Worm (Caenorhabditis elegans) whole organism, L1 larva: Measurements from ENCODE around the gene tmc-2.

Experiments used
- C04F5.9 ChIP-seq: sonication (generic microtip); optimal IDR thresholded peaks from 2 replicates; lab custom pipeline; 2016; ENCODE audit warnings: missing genetic modification characterization, missing compliant biosample characterization
- C16A3.4 ChIP-seq: fragments of 150-350 bp; optimal IDR thresholded peaks from 2 replicates; lab custom pipeline; 2014; ENCODE audit warnings: missing biosample characterization, missing genetic modification characterization
- C34B4.2 ChIP-seq: sonication (generic microtip); optimal IDR thresholded peaks from 2 replicates; lab custom pipeline; 2017; ENCODE audit warnings: mild to moderate bottlenecking, missing genetic modification characterization, missing compliant biosample characterization
- F16B12.6 ChIP-seq: fragments of 150-350 bp; optimal IDR thresholded peaks from 2 replicates; lab custom pipeline; 2014; ENCODE audit warnings: missing biosample characterization, missing genetic modification characterization
- aha-1 ChIP-seq: fragments of 150-350 bp; optimal IDR thresholded peaks from 2 replicates; lab custom pipeline; 2014; ENCODE audit warnings: missing biosample characterization, missing genetic modification characterization
- blmp-1 ChIP-seq: fragments of 150-350 bp; optimal IDR thresholded peaks from 2 replicates; lab custom pipeline; 2014; ENCODE audit warnings: missing biosample characterization, missing genetic modification characterization
- ceh-90 ChIP-seq: sonication (generic microtip); optimal IDR thresholded peaks from 2 replicates; lab custom pipeline; 2016; ENCODE audit warnings: missing genetic modification characterization, missing compliant biosample characterization
- ces-1 ChIP-seq: fragments of 150-350 bp; optimal IDR thresholded peaks from 2 replicates; lab custom pipeline; 2014; ENCODE audit warnings: missing biosample characterization, missing genetic modification reagents, missing genetic modification characterization
- dpl-1 ChIP-seq, 3 experiments: fragments of 150-350 bp in 2 of 3; sonication (generic microtip) in 1 of 3; optimal IDR thresholded peaks; 2 replicates each; lab custom pipeline; 2014 to 2017; ENCODE audit warnings: missing biosample characterization in 3 of 3, missing genetic modification characterization in 3 of 3, missing genetic modification reagents in 3 of 3
- dsc-1 ChIP-seq: sonication (generic microtip); optimal IDR thresholded peaks from 2 replicates; lab custom pipeline; 2016; ENCODE audit warnings: mild to moderate bottlenecking, missing genetic modification characterization, missing compliant biosample characterization
- efl-1 ChIP-seq, 4 experiments: fragments of 150-350 bp; optimal IDR thresholded peaks in 3 of 4; peaks in 1 of 4; 1 replicate in 1 of 4; 2 replicates in 3 of 4; lab custom pipeline; 2014; ENCODE audit warnings: missing biosample characterization in 2 of 4, missing genetic modification characterization in 2 of 4, missing genetic modification reagents in 2 of 4
- egl-13 ChIP-seq: sonication (generic microtip); optimal IDR thresholded peaks from 2 replicates; lab custom pipeline; 2016; ENCODE audit warnings: missing genotype, missing genetic modification reagents, missing genetic modification characterization, missing compliant biosample characterization
- elt-3 ChIP-seq, 6 experiments: fragments of 150-350 bp in 1 of 6; sonication (generic microtip); optimal IDR thresholded peaks; 2 replicates each; lab custom pipeline; 2017 to 2018; ENCODE audit warnings: missing biosample characterization in 6 of 6, missing genetic modification characterization in 6 of 6, inconsistent platforms in 1 of 6
- fkh-4 ChIP-seq: sonication (generic microtip); optimal IDR thresholded peaks from 2 replicates; lab custom pipeline; 2016; ENCODE audit warnings: missing compliant biosample characterization, missing genetic modification characterization, borderline replicate concordance
- fkh-8 ChIP-seq: sonication (generic microtip); optimal IDR thresholded peaks from 2 replicates; lab custom pipeline; 2016; ENCODE audit warnings: mild to moderate bottlenecking, missing genetic modification characterization, missing compliant biosample characterization
- fos-1 ChIP-seq: fragments of 150-350 bp; optimal IDR thresholded peaks from 2 replicates; lab custom pipeline; 2014; ENCODE audit warnings: missing biosample characterization, missing genetic modification characterization
- hpl-2 ChIP-seq: fragments of 150-350 bp; optimal IDR thresholded peaks from 2 replicates; lab custom pipeline; 2014; ENCODE audit warnings: missing biosample characterization, missing genetic modification reagents, missing genetic modification characterization
- irx-1 ChIP-seq: sonication (generic microtip); optimal IDR thresholded peaks from 2 replicates; lab custom pipeline; 2016; ENCODE audit warnings: missing genetic modification characterization, missing compliant biosample characterization
- lin-13 ChIP-seq: fragments of 150-350 bp; optimal IDR thresholded peaks from 2 replicates; lab custom pipeline; 2014; ENCODE audit warnings: missing biosample characterization, missing genetic modification reagents, missing genetic modification characterization
- lin-14 ChIP-seq: fragments of 200-800 bp; sonication (Bioruptor generic); optimal IDR thresholded peaks from 2 replicates; lab custom pipeline; 2018; ENCODE audit warnings: mild to moderate bottlenecking, missing genetic modification characterization, moderate library complexity, missing compliant biosample characterization
- lin-35 ChIP-seq, 2 experiments: fragments of 150-350 bp; optimal IDR thresholded peaks; 2 replicates each; lab custom pipeline; 2014; ENCODE audit warnings: missing biosample characterization in 2 of 2, missing genetic modification characterization in 2 of 2, missing genetic modification reagents in 2 of 2
- lir-3 ChIP-seq: sonication (generic microtip); optimal IDR thresholded peaks from 2 replicates; lab custom pipeline; 2016; ENCODE audit warnings: mild to moderate bottlenecking, missing genetic modification characterization, moderate library complexity, missing compliant biosample characterization; ENCODE audit not compliant: poor library complexity
- nhr-11 ChIP-seq: fragments of 150-350 bp; optimal IDR thresholded peaks from 2 replicates; lab custom pipeline; 2014; ENCODE audit warnings: missing biosample characterization, missing genetic modification characterization
- nhr-20 ChIP-seq: sonication (generic microtip); optimal IDR thresholded peaks from 2 replicates; lab custom pipeline; 2016; ENCODE audit warnings: mild to moderate bottlenecking, missing genetic modification characterization, missing compliant biosample characterization
- nhr-237 ChIP-seq: fragments of 150-350 bp; optimal IDR thresholded peaks from 2 replicates; lab custom pipeline; 2014; ENCODE audit warnings: missing biosample characterization, missing genetic modification characterization
- nhr-28 ChIP-seq: fragments of 150-350 bp; optimal IDR thresholded peaks from 2 replicates; lab custom pipeline; 2014; ENCODE audit warnings: missing biosample characterization, missing genetic modification characterization
- nhr-77 ChIP-seq: fragments of 150-350 bp; optimal IDR thresholded peaks from 2 replicates; lab custom pipeline; 2014; ENCODE audit warnings: missing biosample characterization, missing genetic modification characterization
- nhr-84 ChIP-seq: sonication (generic microtip); optimal IDR thresholded peaks from 2 replicates; lab custom pipeline; 2017; ENCODE audit warnings: missing biosample characterization, missing genetic modification characterization
- nhr-85 ChIP-seq: sonication (generic microtip); peaks from one replicate; lab custom pipeline; 2016; ENCODE audit warnings: missing genetic modification characterization, inconsistent platforms, missing compliant biosample characterization
- nhr-90 ChIP-seq: sonication (generic microtip); optimal IDR thresholded peaks from 2 replicates; lab custom pipeline; 2016; ENCODE audit warnings: mild to moderate bottlenecking, missing genetic modification characterization, missing compliant biosample characterization; ENCODE audit not compliant: poor library complexity
- rnt-1 ChIP-seq: sonication (generic microtip); optimal IDR thresholded peaks from 2 replicates; lab custom pipeline; 2016; ENCODE audit warnings: mild to moderate bottlenecking, missing genetic modification characterization, moderate library complexity, missing compliant biosample characterization
- snu-23 ChIP-seq: sonication (generic microtip); optimal IDR thresholded peaks from 2 replicates; lab custom pipeline; 2016; ENCODE audit warnings: missing genetic modification characterization, missing compliant biosample characterization
- swsn-7 ChIP-seq: sonication (generic microtip); optimal IDR thresholded peaks from 2 replicates; lab custom pipeline; 2016; ENCODE audit warnings: missing genetic modification characterization, missing compliant biosample characterization
- tbx-2 ChIP-seq: sonication (generic microtip); optimal IDR thresholded peaks from 2 replicates; lab custom pipeline; 2016; ENCODE audit warnings: missing genetic modification characterization, missing compliant biosample characterization
- tlp-1 ChIP-seq: fragments of 150-350 bp; optimal IDR thresholded peaks from 2 replicates; lab custom pipeline; 2014; ENCODE audit warnings: missing biosample characterization, missing genetic modification characterization
- unc-30 ChIP-seq: sonication (generic microtip); optimal IDR thresholded peaks from 2 replicates; lab custom pipeline; 2017; ENCODE audit warnings: missing biosample characterization, missing genetic modification characterization
- unc-62 ChIP-seq: fragments of 150-350 bp; optimal IDR thresholded peaks from 2 replicates; lab custom pipeline; 2014; ENCODE audit warnings: missing biosample characterization, missing genetic modification reagents, missing genetic modification characterization
- unc-86 ChIP-seq: sonication (generic microtip); optimal IDR thresholded peaks from 2 replicates; lab custom pipeline; 2016; ENCODE audit warnings: missing genetic modification characterization, missing compliant biosample characterization
- unc-98 ChIP-seq: fragments of 200-800 bp; sonication (Bioruptor generic); IDR thresholded peaks from 2 replicates; pipeline ENCODE4 v1.3.6; 2022; ENCODE audit warnings: missing genetic modification characterization, missing compliant biosample characterization
- zip-4 ChIP-seq: fragments of 200-800 bp; sonication (Bioruptor generic); optimal IDR thresholded peaks from 2 replicates; lab custom pipeline; 2018; ENCODE audit warnings: mild to moderate bottlenecking, missing genetic modification characterization, moderate library complexity, missing compliant biosample characterization

tmc-2 gene

DNA sequence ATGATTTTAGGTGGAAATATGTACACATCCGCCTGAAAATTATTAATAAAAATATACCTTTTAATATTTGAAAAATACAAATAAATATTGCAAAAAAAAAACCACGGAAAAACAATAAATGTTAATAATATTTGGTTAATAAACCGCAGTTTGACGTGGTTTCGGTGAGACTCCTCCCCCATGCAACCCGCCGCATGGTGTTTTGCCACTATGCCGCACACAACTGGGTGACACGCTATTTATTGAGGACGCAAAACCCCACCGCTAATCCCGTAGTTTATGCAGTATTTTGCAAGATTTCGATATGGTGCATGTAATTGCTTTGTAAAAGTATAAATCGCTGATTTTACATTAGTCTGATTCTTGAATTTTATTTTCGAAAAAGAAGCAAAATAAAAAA is 6.9 kb upstream of the tmc-2 start, which contains the start of gene gly-13 (continued):
- TF ChIP-seq fkh-8 (tag; lab: Kevin White, UChicago) (no peak), dpl-1 (GFP tag; optimal IDR thresholded peaks at IDR 0.05; lab: Kevin White, UChicago) (peak in 1 of 3 experiments; percentile 10), ceh-90 (tag; lab: Kevin White, UChicago) (no peak), nhr-20 (tag; lab: Kevin White, UChicago) (peak; percentile 27), tbx-2 (tag; lab: Kevin White, UChicago) (peak; percentile 17), swsn-7 (tag; lab: Kevin White, UChicago) (peak; percentile 33), tlp-1 (tag; lab: Kevin White, UChicago) (no peak), nhr-237 (tag; lab: Kevin White, UChicago) (no peak), snu-23 (peak; percentile 51), dsc-1 (tag; lab: Kevin White, UChicago) (peak; percentile 34), nhr-84 (no peak)

DNA sequence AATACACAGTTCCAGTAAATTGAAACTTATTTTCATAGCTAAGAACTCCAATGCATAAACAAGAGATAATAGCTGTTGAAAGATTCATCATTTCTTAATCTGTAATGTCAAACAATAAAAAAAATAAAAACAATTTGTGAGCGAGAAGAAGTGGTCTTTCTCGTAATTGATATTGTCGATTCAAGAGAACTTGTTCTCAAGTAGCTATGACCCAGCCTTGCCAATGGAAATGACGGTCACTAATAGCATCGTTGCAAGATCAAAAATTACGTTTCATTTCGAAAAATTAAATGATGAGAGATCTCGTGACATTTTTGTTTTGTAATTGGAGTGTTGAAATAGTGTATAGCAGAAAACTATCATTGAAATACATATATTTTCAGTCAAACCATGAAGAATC is 5.7 kb upstream of the tmc-2 start, which contains the start of gene B0416.7:
TSS of gene B0416.7 (minus strand) at position 101 of the 400 bp plus-strand sequence.
- TF ChIP-seq elt-3 (tag; optimal IDR thresholded peaks at IDR 0.05; lab: Kevin White, UChicago) (no peak), zip-4 (GFP tag; lab: Kevin White, UChicago) (no peak), blmp-1 (no peak), lir-3 (tag; lab: Kevin White, UChicago) (no peak), lin-14 (GFP tag; lab: Kevin White, UChicago) (peak; percentile 5), aha-1 (no peak), nhr-85 (tag; lab: Kevin White, UChicago) (peak; percentile 77), dpl-1 (GFP tag; optimal IDR thresholded peaks at IDR 0.05; lab: Kevin White, UChicago) (no peak), fkh-4 (tag; lab: Kevin White, UChicago) (no peak), efl-1 (optimal IDR thresholded peaks at IDR 0.05; lab: Kevin White, UChicago) (no peak), efl-1 (GFP tag; optimal IDR thresholded peaks at IDR 0.05 in 1 of 2; lab: Kevin White, UChicago) (peak in 1 of 2 experiments; percentile 36)

DNA sequence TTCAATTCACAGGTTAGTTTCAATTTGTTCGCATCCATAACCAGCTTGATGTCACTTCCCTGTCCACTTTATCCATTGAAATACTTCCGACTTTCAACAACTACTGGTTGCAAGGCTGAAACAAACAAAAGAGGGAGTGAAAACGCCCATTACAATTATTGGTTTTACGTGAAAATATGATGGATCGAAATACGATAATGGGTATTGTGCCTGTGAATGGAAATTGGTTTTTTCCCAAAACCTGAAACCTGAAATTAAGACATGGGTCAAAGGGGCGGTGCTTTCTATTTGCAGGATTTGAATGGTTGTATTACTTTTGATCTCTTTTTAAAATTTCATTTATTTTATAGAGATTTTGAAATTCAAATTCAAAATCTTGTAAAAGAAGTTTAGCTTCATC is 4.7 kb upstream of the tmc-2 start, which contains the start of gene B0416.2:
TSS of gene B0416.2 (plus strand) at position 301 of the 400 bp plus-strand sequence.
- no peak for TF ChIP-seq nhr-11
- TF ChIP-seq nhr-237 (tag; lab: Kevin White, UChicago): no peak
- TF ChIP-seq unc-30 (tag; lab: Kevin White, UChicago): no peak
- no peak for TF ChIP-seq hpl-2 (GFP tag; lab: Kevin White, UChicago)
- TF ChIP-seq rnt-1: no peak
- no peak for TF ChIP-seq C34B4.2
- TF ChIP-seq dpl-1 (GFP tag; optimal IDR thresholded peaks at IDR 0.05; lab: Kevin White, UChicago): no peak
- TF ChIP-seq nhr-90 (tag; lab: Kevin White, UChicago): no peak
- TF ChIP-seq F16B12.6: no peak
- TF ChIP-seq nhr-77 (tag; lab: Kevin White, UChicago): no peak
- TF ChIP-seq efl-1 (optimal IDR thresholded peaks at IDR 0.05; lab: Kevin White, UChicago): no peak
- no peak for TF ChIP-seq efl-1 (GFP tag; optimal IDR thresholded peaks at IDR 0.05 in 1 of 2; lab: Kevin White, UChicago)
- no peak for TF ChIP-seq C04F5.9 (tag; lab: Kevin White, UChicago)
- TF ChIP-seq tbx-2 (tag; lab: Kevin White, UChicago): no peak
- TF ChIP-seq ceh-90 (tag; lab: Kevin White, UChicago): no peak
- TF ChIP-seq unc-98 (GFP tag; lab: Robert Waterston, UW): no peak
- no peak for TF ChIP-seq fos-1
- no peak for TF ChIP-seq lin-13 (GFP tag; lab: Kevin White, UChicago)
- no peak for TF ChIP-seq nhr-28 (tag; lab: Kevin White, UChicago)

DNA sequence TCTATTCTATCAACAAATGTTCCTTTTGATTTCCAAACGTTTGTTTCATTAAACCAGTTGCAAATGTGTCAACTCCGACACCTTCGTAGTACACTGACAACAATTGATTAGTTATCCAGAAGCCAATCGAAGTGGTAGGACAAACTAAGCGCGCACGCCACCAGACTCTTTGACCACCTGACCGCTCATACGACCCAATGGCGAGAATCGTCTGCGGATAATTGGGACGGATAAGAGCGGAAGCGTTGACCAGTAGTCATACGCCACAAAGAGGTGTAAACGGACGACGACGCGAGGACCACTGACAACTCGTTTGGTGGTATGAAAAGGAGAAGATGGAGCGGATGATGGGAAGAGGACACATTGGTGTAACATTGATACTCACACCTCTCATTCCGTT is 3.1 kb upstream of the tmc-2 start:
- no peak for TF ChIP-seq nhr-90 (tag; lab: Kevin White, UChicago)
- TF ChIP-seq unc-30 (tag; lab: Kevin White, UChicago): no peak
- no peak for TF ChIP-seq C04F5.9 (tag; lab: Kevin White, UChicago)
- TF ChIP-seq tbx-2 (tag; lab: Kevin White, UChicago): no peak
- no peak for TF ChIP-seq tlp-1 (tag; lab: Kevin White, UChicago)
- TF ChIP-seq irx-1 (tag; lab: Kevin White, UChicago): no peak
- TF ChIP-seq rnt-1: no peak
- TF ChIP-seq zip-4 (GFP tag; lab: Kevin White, UChicago): no peak
- no peak for TF ChIP-seq egl-13 (tag; lab: Kevin White, UChicago)
- TF ChIP-seq elt-3 (tag; optimal IDR thresholded peaks at IDR 0.05; lab: Kevin White, UChicago): no peak
- no peak for TF ChIP-seq lin-13 (GFP tag; lab: Kevin White, UChicago)
- no peak for TF ChIP-seq unc-86 (tag; lab: Kevin White, UChicago)
- TF ChIP-seq lin-35 (GFP tag; optimal IDR thresholded peaks at IDR 0.05; lab: Kevin White, UChicago): no peak
- TF ChIP-seq nhr-84: no peak
- no peak for TF ChIP-seq unc-62
- TF ChIP-seq C16A3.4 (tag; lab: Kevin White, UChicago): no peak
- no peak for TF ChIP-seq ces-1 (GFP tag; lab: Kevin White, UChicago)
- TF ChIP-seq, all 84 proteins: peak for 0
